Worm (Caenorhabditis elegans) whole organism, L1 larva: ENCODE measurements around the gene sre-39.

Experiments used
- C34B4.2 ChIP-seq: sonication (generic microtip); optimal IDR thresholded peaks from 2 replicates; lab custom pipeline; 2017; ENCODE audit warnings: mild to moderate bottlenecking, missing genetic modification characterization, missing compliant biosample characterization
- aha-1 ChIP-seq: fragments of 150-350 bp; optimal IDR thresholded peaks from 2 replicates; lab custom pipeline; 2014; ENCODE audit warnings: missing biosample characterization, missing genetic modification characterization
- aly-2 ChIP-seq: fragments of 150-350 bp; optimal IDR thresholded peaks from 2 replicates; lab custom pipeline; 2014; ENCODE audit warnings: missing biosample characterization, missing genetic modification characterization
- blmp-1 ChIP-seq: fragments of 150-350 bp; optimal IDR thresholded peaks from 2 replicates; lab custom pipeline; 2014; ENCODE audit warnings: missing biosample characterization, missing genetic modification characterization
- ceh-63 ChIP-seq: fragments of 200-800 bp; sonication (Bioruptor generic); optimal IDR thresholded peaks from 2 replicates; lab custom pipeline; 2018; ENCODE audit warnings: mild to moderate bottlenecking, missing genetic modification characterization, missing compliant biosample characterization
- ceh-82 ChIP-seq, 3 experiments: fragments of 150-350 bp in 1 of 3; sonication (generic microtip) in 2 of 3; optimal IDR thresholded peaks; 2 replicates each; lab custom pipeline; 2014 to 2017; ENCODE audit warnings: missing biosample characterization in 3 of 3, missing genetic modification characterization in 3 of 3
- ceh-88 ChIP-seq: fragments of 200-800 bp; sonication (Bioruptor generic); IDR thresholded peaks from 2 replicates; pipeline ENCODE4 v1.3.6; 2022; ENCODE audit warnings: missing genetic modification characterization, missing compliant biosample characterization
- dpl-1 ChIP-seq, 3 experiments: fragments of 150-350 bp in 2 of 3; sonication (generic microtip) in 1 of 3; optimal IDR thresholded peaks; 2 replicates each; lab custom pipeline; 2014 to 2017; ENCODE audit warnings: missing biosample characterization in 3 of 3, missing genetic modification characterization in 3 of 3, missing genetic modification reagents in 3 of 3
- dsc-1 ChIP-seq: sonication (generic microtip); optimal IDR thresholded peaks from 2 replicates; lab custom pipeline; 2016; ENCODE audit warnings: mild to moderate bottlenecking, missing genetic modification characterization, missing compliant biosample characterization
- efl-1 ChIP-seq, 4 experiments: fragments of 150-350 bp; optimal IDR thresholded peaks in 3 of 4; peaks in 1 of 4; 1 replicate in 1 of 4; 2 replicates in 3 of 4; lab custom pipeline; 2014; ENCODE audit warnings: missing biosample characterization in 2 of 4, missing genetic modification characterization in 2 of 4, missing genetic modification reagents in 2 of 4
- efl-3 ChIP-seq: fragments of 200-800 bp; sonication (Bioruptor generic); optimal IDR thresholded peaks from 2 replicates; lab custom pipeline; 2018; ENCODE audit warnings: mild to moderate bottlenecking, missing genetic modification characterization, missing compliant biosample characterization
- egl-27 ChIP-seq, 2 experiments: fragments of 150-350 bp in 1 of 2; sonication (generic microtip); optimal IDR thresholded peaks; 3 replicates each; lab custom pipeline; 2017 to 2018; ENCODE audit warnings: missing biosample characterization in 2 of 2, missing genetic modification characterization in 2 of 2, missing genetic modification reagents in 2 of 2
- elt-2 ChIP-seq: sonication (generic microtip); optimal IDR thresholded peaks from 2 replicates; lab custom pipeline; 2016; ENCODE audit warnings: missing genetic modification characterization, mild to moderate bottlenecking, inconsistent platforms, missing compliant biosample characterization, missing genetic modification reagents
- elt-3 ChIP-seq, 6 experiments: fragments of 150-350 bp in 1 of 6; sonication (generic microtip); optimal IDR thresholded peaks; 2 replicates each; lab custom pipeline; 2017 to 2018; ENCODE audit warnings: missing biosample characterization in 6 of 6, missing genetic modification characterization in 6 of 6, inconsistent platforms in 1 of 6
- fkh-10 ChIP-seq: sonication (generic microtip); optimal IDR thresholded peaks from 2 replicates; lab custom pipeline; 2017; ENCODE audit warnings: missing biosample characterization, missing genetic modification reagents, missing genetic modification characterization
- fkh-4 ChIP-seq: sonication (generic microtip); optimal IDR thresholded peaks from 2 replicates; lab custom pipeline; 2016; ENCODE audit warnings: missing compliant biosample characterization, missing genetic modification characterization, borderline replicate concordance
- fkh-8 ChIP-seq: sonication (generic microtip); optimal IDR thresholded peaks from 2 replicates; lab custom pipeline; 2016; ENCODE audit warnings: mild to moderate bottlenecking, missing genetic modification characterization, missing compliant biosample characterization
- hlh-4 ChIP-seq: sonication (generic microtip); optimal IDR thresholded peaks from 2 replicates; lab custom pipeline; 2016; ENCODE audit warnings: mild to moderate bottlenecking, missing genetic modification characterization, missing compliant biosample characterization
- hpl-2 ChIP-seq: fragments of 150-350 bp; optimal IDR thresholded peaks from 2 replicates; lab custom pipeline; 2014; ENCODE audit warnings: missing biosample characterization, missing genetic modification reagents, missing genetic modification characterization
- jun-1 ChIP-seq: fragments of 150-350 bp; optimal IDR thresholded peaks from 2 replicates; lab custom pipeline; 2014; ENCODE audit warnings: missing biosample characterization, missing genetic modification reagents, missing genetic modification characterization
- lin-14 ChIP-seq: fragments of 200-800 bp; sonication (Bioruptor generic); optimal IDR thresholded peaks from 2 replicates; lab custom pipeline; 2018; ENCODE audit warnings: mild to moderate bottlenecking, missing genetic modification characterization, moderate library complexity, missing compliant biosample characterization
- lin-35 ChIP-seq, 2 experiments: fragments of 150-350 bp; optimal IDR thresholded peaks; 2 replicates each; lab custom pipeline; 2014; ENCODE audit warnings: missing biosample characterization in 2 of 2, missing genetic modification characterization in 2 of 2, missing genetic modification reagents in 2 of 2
- lir-3 ChIP-seq: sonication (generic microtip); optimal IDR thresholded peaks from 2 replicates; lab custom pipeline; 2016; ENCODE audit warnings: mild to moderate bottlenecking, missing genetic modification characterization, moderate library complexity, missing compliant biosample characterization; ENCODE audit not compliant: poor library complexity
- lsy-2 ChIP-seq, 2 experiments: fragments of 150-350 bp; optimal IDR thresholded peaks; 2 replicates each; lab custom pipeline; 2014; ENCODE audit warnings: missing biosample characterization in 2 of 2, missing genetic modification characterization in 2 of 2
- mep-1 ChIP-seq: fragments of 150-350 bp; optimal IDR thresholded peaks from 2 replicates; lab custom pipeline; 2014; ENCODE audit warnings: missing biosample characterization, missing genetic modification characterization
- nhr-237 ChIP-seq: fragments of 150-350 bp; optimal IDR thresholded peaks from 2 replicates; lab custom pipeline; 2014; ENCODE audit warnings: missing biosample characterization, missing genetic modification characterization
- nhr-28 ChIP-seq: fragments of 150-350 bp; optimal IDR thresholded peaks from 2 replicates; lab custom pipeline; 2014; ENCODE audit warnings: missing biosample characterization, missing genetic modification characterization
- nhr-71 ChIP-seq: sonication (generic microtip); optimal IDR thresholded peaks from 2 replicates; lab custom pipeline; 2016; ENCODE audit warnings: mild to moderate bottlenecking, missing genetic modification characterization, moderate library complexity, missing compliant biosample characterization
- nhr-76 ChIP-seq: sonication (generic microtip); optimal IDR thresholded peaks from 2 replicates; lab custom pipeline; 2017; ENCODE audit warnings: missing biosample characterization, missing genetic modification characterization
- nhr-77 ChIP-seq: fragments of 150-350 bp; optimal IDR thresholded peaks from 2 replicates; lab custom pipeline; 2014; ENCODE audit warnings: missing biosample characterization, missing genetic modification characterization
- nhr-84 ChIP-seq: sonication (generic microtip); optimal IDR thresholded peaks from 2 replicates; lab custom pipeline; 2017; ENCODE audit warnings: missing biosample characterization, missing genetic modification characterization
- nhr-85 ChIP-seq: sonication (generic microtip); peaks from one replicate; lab custom pipeline; 2016; ENCODE audit warnings: missing genetic modification characterization, inconsistent platforms, missing compliant biosample characterization
- nhr-90 ChIP-seq: sonication (generic microtip); optimal IDR thresholded peaks from 2 replicates; lab custom pipeline; 2016; ENCODE audit warnings: mild to moderate bottlenecking, missing genetic modification characterization, missing compliant biosample characterization; ENCODE audit not compliant: poor library complexity
- pag-3 ChIP-seq: sonication (generic microtip); optimal IDR thresholded peaks from 2 replicates; lab custom pipeline; 2017; ENCODE audit warnings: missing genetic modification characterization, mild to moderate bottlenecking, missing compliant biosample characterization, antibody characterized with exemption, borderline replicate concordance; ENCODE audit not compliant: insufficient read depth
- snpc-4 ChIP-seq: fragments of 150-350 bp; optimal IDR thresholded peaks from 2 replicates; lab custom pipeline; 2014; ENCODE audit warnings: missing biosample characterization, missing genetic modification characterization
- snu-23 ChIP-seq: sonication (generic microtip); optimal IDR thresholded peaks from 2 replicates; lab custom pipeline; 2016; ENCODE audit warnings: missing genetic modification characterization, missing compliant biosample characterization
- sox-4 ChIP-seq: sonication (generic microtip); optimal IDR thresholded peaks from 2 replicates; lab custom pipeline; 2016; ENCODE audit warnings: missing genetic modification characterization, missing compliant biosample characterization
- sptf-1 ChIP-seq: fragments of 150-350 bp; optimal IDR thresholded peaks from 2 replicates; lab custom pipeline; 2014; ENCODE audit warnings: missing biosample characterization, missing genetic modification characterization
- tlp-1 ChIP-seq: fragments of 150-350 bp; optimal IDR thresholded peaks from 2 replicates; lab custom pipeline; 2014; ENCODE audit warnings: missing biosample characterization, missing genetic modification characterization
- unc-130 ChIP-seq: fragments of 150-350 bp; optimal IDR thresholded peaks from 2 replicates; lab custom pipeline; 2017; ENCODE audit warnings: missing biosample characterization, missing genetic modification characterization, inconsistent platforms
- unc-30 ChIP-seq: sonication (generic microtip); optimal IDR thresholded peaks from 2 replicates; lab custom pipeline; 2017; ENCODE audit warnings: missing biosample characterization, missing genetic modification characterization
- unc-62 ChIP-seq: fragments of 150-350 bp; optimal IDR thresholded peaks from 2 replicates; lab custom pipeline; 2014; ENCODE audit warnings: missing biosample characterization, missing genetic modification reagents, missing genetic modification characterization
- xbp-1 ChIP-seq: sonication (generic microtip); optimal IDR thresholded peaks from 2 replicates; lab custom pipeline; 2016; ENCODE audit warnings: missing genetic modification characterization, missing compliant biosample characterization
- ztf-4 ChIP-seq: fragments of 150-350 bp; optimal IDR thresholded peaks from 2 replicates; lab custom pipeline; 2014; ENCODE audit warnings: missing biosample characterization, missing genetic modification characterization

sre-39 gene

DNA sequence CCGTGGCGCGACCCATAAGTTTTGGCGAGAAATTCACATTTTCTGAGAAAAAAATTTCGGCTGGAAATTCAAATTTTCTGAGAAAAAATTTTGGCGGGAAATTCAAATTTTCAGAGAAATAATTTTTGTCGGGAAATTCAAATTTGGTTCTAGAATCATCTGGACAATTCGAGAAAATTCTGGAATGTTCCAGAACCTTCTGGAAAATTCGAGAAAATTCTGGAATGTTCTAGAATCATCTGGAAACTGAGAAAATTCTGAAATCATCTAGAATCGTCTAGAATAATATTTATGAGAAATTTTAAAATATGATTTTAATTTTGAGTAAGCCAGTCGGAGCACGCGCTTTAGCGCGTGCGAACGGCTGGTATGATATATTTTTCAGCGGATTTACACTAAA is 2.2 kb upstream of the sre-39 start:
- no peak for TF ChIP-seq pag-3 (tag; lab: Kevin White, UChicago)

ce11 chrII:4689477-4689876 is 2.4 kb downstream of the sre-39 start, which contains the start of gene F10G7.12:
Gene F10G7.12, plus strand, starts transcription at chrII:4689777.
- no peak for TF ChIP-seq xbp-1 (tag; lab: Kevin White, UChicago)
- TF ChIP-seq fkh-10 (GFP tag; lab: Kevin White, UChicago): no peak
- no peak for TF ChIP-seq ceh-88 (GFP tag; lab: Robert Waterston, UW)
- TF ChIP-seq hlh-4 (tag; lab: Kevin White, UChicago): no peak
- no peak for TF ChIP-seq snpc-4 (tag; lab: Kevin White, UChicago)
- no peak for TF ChIP-seq sptf-1 (tag; lab: Kevin White, UChicago)
- no peak for TF ChIP-seq unc-30 (tag; lab: Kevin White, UChicago)
- no peak for TF ChIP-seq nhr-76

DNA sequence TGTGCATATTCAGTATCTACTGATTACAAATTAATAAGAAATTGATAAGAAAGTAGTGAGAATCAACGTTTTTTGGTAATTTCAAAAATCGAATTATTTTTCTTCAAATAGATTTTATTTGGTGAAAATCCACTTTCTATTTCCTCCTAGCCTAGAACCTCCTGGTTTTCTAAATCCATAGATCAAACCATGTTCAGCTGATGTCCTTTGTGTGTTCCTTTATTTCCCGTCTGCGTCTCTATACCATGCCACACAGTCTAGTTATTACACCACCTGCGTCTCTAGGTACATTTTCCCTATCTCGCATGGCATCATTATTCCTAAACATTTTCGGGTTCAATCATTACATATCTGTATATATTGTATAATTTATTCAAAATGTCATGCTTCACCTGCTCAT is 6.1 kb downstream of the sre-39 start, which contains the start of gene F10G7.5:
Gene F10G7.5 (plus strand): TSS at position 286 of the 400 bp plus-strand sequence.
- peak; percentile 55 for TF ChIP-seq blmp-1 (tag; lab: Kevin White, UChicago)
- peak in 2 of 3 experiments; percentile 11 to 34 for TF ChIP-seq dpl-1 (GFP tag; optimal IDR thresholded peaks at IDR 0.05; lab: Kevin White, UChicago)
- no peak for TF ChIP-seq unc-130 (tag; lab: Kevin White, UChicago)
- TF ChIP-seq lsy-2 (tag; optimal IDR thresholded peaks at IDR 0.05; lab: Kevin White, UChicago): peak; percentile 31 to 52
- peak in 1 of 2 experiments; percentile 32 for TF ChIP-seq lin-35 (GFP tag; optimal IDR thresholded peaks at IDR 0.05; lab: Kevin White, UChicago)
- TF ChIP-seq nhr-71 (tag; lab: Kevin White, UChicago): peak; percentile 9
- TF ChIP-seq snu-23: peak; percentile 23
- peak; percentile 67 for TF ChIP-seq lin-14 (GFP tag; lab: Kevin White, UChicago)
- TF ChIP-seq elt-2 (tag; lab: Kevin White, UChicago): peak; percentile 64
- peak; percentile 33 to 68 for TF ChIP-seq efl-1 (optimal IDR thresholded peaks at IDR 0.05; lab: Kevin White, UChicago)
- TF ChIP-seq efl-1 (GFP tag; optimal IDR thresholded peaks at IDR 0.05 in 1 of 2; lab: Kevin White, UChicago): peak; percentile 17 to 92
- peak; percentile 42 for TF ChIP-seq nhr-85
- no peak for TF ChIP-seq unc-62 (GFP tag; lab: Kevin White, UChicago)
- TF ChIP-seq efl-3: no peak

ce11 chrII:4696055-4696454 is 9.0 kb downstream of the sre-39 start:
- TF ChIP-seq aha-1 (tag; lab: Kevin White, UChicago) (no peak), nhr-85 (peak; percentile 14), aly-2 (tag; lab: Kevin White, UChicago) (peak; percentile 40)

ce11 chrII:4698266-4698771 is 11.3 kb downstream of the sre-39 start, which contains the start of the genes rpn-5 and scc-1:
Gene rpn-5, minus strand, starts transcription at chrII:4698427.
Gene scc-1, plus strand, starts transcription at chrII:4698721.
- peak; percentile 58 for TF ChIP-seq nhr-90
- TF ChIP-seq fkh-8 (tag; lab: Kevin White, UChicago): peak; percentile 12
- no peak for TF ChIP-seq nhr-237
- TF ChIP-seq ceh-82 (tag; optimal IDR thresholded peaks at IDR 0.05; lab: Kevin White, UChicago): peak in 2 of 3 experiments; percentile 59 to 81
- TF ChIP-seq hpl-2: no peak
- no peak for TF ChIP-seq nhr-84 (tag; lab: Kevin White, UChicago)
- TF ChIP-seq nhr-77 (tag; lab: Kevin White, UChicago): peak; percentile 42
- peak; percentile 17 for TF ChIP-seq ztf-4 (tag; lab: Kevin White, UChicago)
- peak; percentile 10 for TF ChIP-seq jun-1 (tag; lab: Kevin White, UChicago)
- TF ChIP-seq lir-3 (tag; lab: Kevin White, UChicago): peak; percentile 66
- TF ChIP-seq egl-27 (tag; optimal IDR thresholded peaks at IDR 0.05; lab: Kevin White, UChicago): no peak
- no peak for TF ChIP-seq fkh-4 (tag; lab: Kevin White, UChicago)
- TF ChIP-seq C34B4.2 (tag; lab: Kevin White, UChicago): no peak
- peak; percentile 58 for TF ChIP-seq dsc-1 (tag; lab: Kevin White, UChicago)
- TF ChIP-seq fkh-10 (GFP tag; lab: Kevin White, UChicago): no peak
- no peak for TF ChIP-seq ceh-63 (GFP tag; lab: Kevin White, UChicago)
- peak in 2 of 6 experiments; percentile 57 to 64 for TF ChIP-seq elt-3 (tag; optimal IDR thresholded peaks at IDR 0.05; lab: Kevin White, UChicago)
- peak; percentile 79 for TF ChIP-seq mep-1 (tag; lab: Kevin White, UChicago)
- no peak for TF ChIP-seq efl-3
- no peak for TF ChIP-seq tlp-1
- no peak for TF ChIP-seq sox-4 (tag; lab: Kevin White, UChicago)
- TF ChIP-seq elt-2 (tag; lab: Kevin White, UChicago): peak; percentile 32
- TF ChIP-seq nhr-28 (tag; lab: Kevin White, UChicago): no peak
